Worm (Caenorhabditis elegans) whole organism, early embryonic: ENCODE measurements around the gene F13H10.9.

Source experiments
- B0310.2 ChIP-seq: sonication (generic microtip); optimal IDR thresholded peaks from 2 replicates; lab custom pipeline; 2016; ENCODE audit warnings: mild to moderate bottlenecking, missing genetic modification characterization, missing compliant biosample characterization
- ama-1 ChIP-seq: fragments of 150-350 bp; optimal IDR thresholded peaks from 2 replicates; lab custom pipeline; 2014
- ceh-13 ChIP-seq: fragments of 200-800 bp; sonication (Bioruptor generic); optimal IDR thresholded peaks from 2 replicates; lab custom pipeline; 2018; ENCODE audit warnings: mild to moderate bottlenecking, missing genetic modification characterization, missing compliant biosample characterization
- ceh-36 ChIP-seq: sonication (generic microtip); optimal IDR thresholded peaks from 2 replicates; lab custom pipeline; 2016; ENCODE audit warnings: missing genetic modification characterization, inconsistent platforms, missing compliant biosample characterization
- ets-7 ChIP-seq: sonication (generic microtip); optimal IDR thresholded peaks from 2 replicates; lab custom pipeline; 2016; ENCODE audit warnings: missing genotype, missing genetic modification characterization, missing compliant biosample characterization
- hnd-1 ChIP-seq: sonication (generic microtip); optimal IDR thresholded peaks from 2 replicates; lab custom pipeline; 2016; ENCODE audit warnings: missing genetic modification characterization, missing compliant biosample characterization
- sea-1 ChIP-seq: fragments of 200-800 bp; sonication (Bioruptor generic); conservative IDR thresholded peaks from 2 replicates; pipeline ENCODE4 v1.3.6; 2022; ENCODE audit warnings: missing genetic modification characterization, missing compliant biosample characterization
- tbx-11 ChIP-seq: fragments of 200-800 bp; sonication (Bioruptor generic); IDR thresholded peaks from 2 replicates; pipeline ENCODE4 v1.3.6; 2022; ENCODE audit warnings: missing genetic modification characterization, missing compliant biosample characterization

- TF ChIP-seq ceh-36 (tag; lab: Kevin White, UChicago), result no peak
- TF ChIP-seq ama-1, result no peak
- no peak for TF ChIP-seq sea-1
- no peak for TF ChIP-seq tbx-11 (GFP tag; lab: Robert Waterston, UW)
- no peak for TF ChIP-seq hnd-1
- no peak for TF ChIP-seq ets-7
- TF ChIP-seq B0310.2 (tag; lab: Kevin White, UChicago), result no peak
- no peak for TF ChIP-seq ceh-13 (GFP tag; lab: Kevin White, UChicago)
These were observed 4.7 kb downstream of the F13H10.9 start for ce11 chrIV:11006383-11006782.
